Fruit fly (Drosophila melanogaster): ENCODE data around the gene Tsp26A.

Gene Tsp26A

DNA sequence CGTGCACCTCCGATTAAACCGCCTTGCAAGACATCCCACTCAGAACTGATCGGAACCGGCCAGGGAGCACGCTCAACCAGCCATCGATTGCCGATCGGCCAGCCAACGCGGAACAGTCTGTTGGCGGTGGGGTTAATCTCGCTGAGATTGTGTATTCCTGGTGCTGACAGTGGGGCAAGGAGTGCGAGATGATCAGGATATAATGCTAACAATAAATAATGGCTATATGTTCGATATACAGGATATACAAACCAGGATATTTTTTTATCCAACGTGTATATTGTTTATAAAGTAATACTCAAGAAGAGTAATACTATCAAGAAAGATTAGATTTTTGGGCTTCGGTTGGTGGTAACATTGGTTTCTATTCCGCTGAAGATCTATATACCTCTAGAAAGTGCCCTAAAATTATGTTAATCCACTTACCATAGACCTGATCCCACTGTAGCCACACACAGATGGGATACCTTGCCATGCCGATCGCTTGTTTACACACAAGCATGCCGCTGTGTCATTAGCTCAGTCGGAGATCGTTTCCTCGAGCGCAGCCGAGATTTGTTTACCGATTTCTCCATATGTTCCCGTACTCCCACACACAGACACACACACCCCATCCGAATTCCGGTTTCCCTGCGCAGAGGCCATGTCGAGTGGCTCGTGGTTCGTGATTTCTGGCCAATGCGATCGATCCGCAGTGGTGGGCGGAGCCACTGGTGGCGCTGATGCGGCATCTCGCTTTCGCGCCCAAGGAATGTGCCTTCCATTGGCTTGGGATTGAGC lies 19.5 kb downstream of the Tsp26A start, which contains the start of gene H2.0 (continued):
- TF ChIP-seq CG16779 (GFP tag; IDR thresholded peaks at IDR 0.05) = no peak
- no peak for TF ChIP-seq sens-2 (GFP tag; IDR thresholded peaks at IDR 0.05)
- TF ChIP-seq unpg (GFP tag; optimal IDR thresholded peaks at IDR 0.05) = peak; percentile 18
- no peak for TF ChIP-seq CG7271 (tag; optimal IDR thresholded peaks at IDR 0.05)
- TF ChIP-seq fd96Cb (tag; optimal IDR thresholded peaks at IDR 0.05) = peak; percentile 38
- no peak for TF ChIP-seq E2f2 (GFP tag; IDR thresholded peaks at IDR 0.05)
- TF ChIP-seq esg (GFP tag; conservative IDR thresholded peaks at IDR 0.05) = peak; percentile 37; the same call in 1 of the 2 replicates
- TF ChIP-seq C15 (GFP tag; IDR thresholded peaks at IDR 0.05) = no peak
- peak; percentile 13 for TF ChIP-seq CG16863 (GFP tag; optimal IDR thresholded peaks at IDR 0.05)
- no peak; the same call in 1 of the 2 replicates for TF ChIP-seq vvl (GFP tag; IDR thresholded peaks at IDR 0.05)
- no peak for TF ChIP-seq CG12236 (GFP tag; optimal IDR thresholded peaks at IDR 0.05)
- TF ChIP-seq sna (GFP tag; IDR thresholded peaks at IDR 0.05; ENCODE audit: partially characterized antibody) = no peak
- no peak for TF ChIP-seq Fer1 (GFP tag; optimal IDR thresholded peaks at IDR 0.05)
- no peak for TF ChIP-seq Poxn (GFP tag; IDR thresholded peaks at IDR 0.05)
- no peak for TF ChIP-seq tgo (GFP tag; IDR thresholded peaks at IDR 0.05)
- TF ChIP-seq jumu (GFP tag; optimal IDR thresholded peaks at IDR 0.05) = no peak
- TF ChIP-seq CG10321 (GFP tag; IDR thresholded peaks at IDR 0.05) = peak; percentile 56; the same call in 1 of the 2 replicates
- TF ChIP-seq psq (GFP tag; optimal IDR thresholded peaks at IDR 0.05) = no peak
- TF ChIP-seq dati (GFP tag; IDR thresholded peaks at IDR 0.05) = no peak
- no peak for TF ChIP-seq cad (GFP tag; optimal IDR thresholded peaks at IDR 0.05)
- no peak for TF ChIP-seq NK7.1 (GFP tag; optimal IDR thresholded peaks at IDR 0.05)
- no peak for TF ChIP-seq amos (GFP tag; IDR thresholded peaks at IDR 0.05; ENCODE audit: partially characterized antibody)
- no peak for TF ChIP-seq eyg (GFP tag; optimal IDR thresholded peaks at IDR 0.05)
- TF ChIP-seq CG10209 (GFP tag; optimal IDR thresholded peaks at IDR 0.05) = peak; percentile 38
- no peak for TF ChIP-seq YL-1 (GFP tag; optimal IDR thresholded peaks at IDR 0.05)
- no peak for TF ChIP-seq chm (GFP tag; IDR thresholded peaks at IDR 0.05)
- no peak for TF ChIP-seq CG13296 (GFP tag; optimal IDR thresholded peaks at IDR 0.05)
- TF ChIP-seq NFAT (GFP tag; IDR thresholded peaks at IDR 0.05) = no peak
- TF ChIP-seq phol (tag; optimal IDR thresholded peaks at IDR 0.05) = peak; percentile 52
- no peak for TF ChIP-seq CG3838 (GFP tag; optimal IDR thresholded peaks at IDR 0.05)
- TF ChIP-seq Antp (GFP tag; optimal IDR thresholded peaks at IDR 0.05) = no peak
- no peak for TF ChIP-seq CG11093 (GFP tag; IDR thresholded peaks at IDR 0.05)
- TF ChIP-seq CG17361 (GFP tag; IDR thresholded peaks at IDR 0.05) = peak; percentile 58; the same call in 2 of the 3 replicates
- no peak for TF ChIP-seq GATAe (GFP tag; conservative IDR thresholded peaks at IDR 0.05)
- no peak for TF ChIP-seq CG3163 (GFP tag; optimal IDR thresholded peaks at IDR 0.05)
- TF ChIP-seq CG6765 (GFP tag; optimal IDR thresholded peaks at IDR 0.05) = no peak
- peak; percentile 3 for TF ChIP-seq fd102C (GFP tag; optimal IDR thresholded peaks at IDR 0.05)
- TF ChIP-seq CG18476 (GFP tag; optimal IDR thresholded peaks at IDR 0.05) = no peak
- TF ChIP-seq tna (GFP tag; IDR thresholded peaks at IDR 0.05; ENCODE audit: partially characterized antibody) = no peak
- no peak for TF ChIP-seq Dref (GFP tag; IDR thresholded peaks at IDR 0.05)
- TF ChIP-seq CG10462 (GFP tag; optimal IDR thresholded peaks at IDR 0.05) = no peak
- no peak for TF ChIP-seq tx (GFP tag; optimal IDR thresholded peaks at IDR 0.05)
- TF ChIP-seq CG30020 (tag; optimal IDR thresholded peaks at IDR 0.05) = no peak
- TF ChIP-seq rib (GFP tag; IDR thresholded peaks at IDR 0.05) = no peak
- peak; percentile 26 for TF ChIP-seq CG10543 (GFP tag; optimal IDR thresholded peaks at IDR 0.05)
- TF ChIP-seq stwl (tag; optimal IDR thresholded peaks at IDR 0.05) = no peak
- TF ChIP-seq CG2202 (tag; optimal IDR thresholded peaks at IDR 0.05) = peak; percentile 8
- TF ChIP-seq CG8359 (GFP tag; optimal IDR thresholded peaks at IDR 0.05; ENCODE audit: borderline replicate concordance) = no peak
- no peak for TF ChIP-seq gce (GFP tag; IDR thresholded peaks at IDR 0.05)
- TF ChIP-seq ssp (GFP tag; IDR thresholded peaks at IDR 0.05) = no peak
- no peak for TF ChIP-seq tap (tag; optimal IDR thresholded peaks at IDR 0.05)
